Fruit fly (Drosophila melanogaster): ENCODE results near the gene pigeon.

Gene pigeon

dm6 chr2L:19138361-19139041 lies 47.3 kb upstream of the pigeon start (continued):
- TF ChIP-seq Jarid2 (GFP tag; optimal IDR thresholded peaks at IDR 0.05), result no peak
- no peak for TF ChIP-seq yki (optimal IDR thresholded peaks at IDR 0.05)
- TF ChIP-seq jigr1 (GFP tag; IDR thresholded peaks at IDR 0.05), result no peak
- no peak for TF ChIP-seq CG10321 (GFP tag; IDR thresholded peaks at IDR 0.05)
- TF ChIP-seq CG16815 (GFP tag; optimal IDR thresholded peaks at IDR 0.05), result no peak
- no peak for TF ChIP-seq YL-1 (GFP tag; optimal IDR thresholded peaks at IDR 0.05)
- no peak for TF ChIP-seq CG7963 (GFP tag; IDR thresholded peaks at IDR 0.05; ENCODE audit: partially characterized antibody)
- no peak for TF ChIP-seq disco-r (GFP tag; optimal IDR thresholded peaks at IDR 0.05)
- no peak for TF ChIP-seq CG9876 (GFP tag; optimal IDR thresholded peaks at IDR 0.05)
- TF ChIP-seq CG17328 (GFP tag; IDR thresholded peaks at IDR 0.05), result no peak
- no peak for TF ChIP-seq CG5245 (GFP tag; optimal IDR thresholded peaks at IDR 0.05)
- no peak for TF ChIP-seq knrl (GFP tag; IDR thresholded peaks at IDR 0.05; ENCODE audit: partially characterized antibody)
- peak; percentile 14 for TF ChIP-seq CG13894 (tag; optimal IDR thresholded peaks at IDR 0.05)
- peak; percentile 17 for TF ChIP-seq BtbVII (GFP tag; optimal IDR thresholded peaks at IDR 0.05)
- no peak for TF ChIP-seq chif (GFP tag; optimal IDR thresholded peaks at IDR 0.05)
- TF ChIP-seq CG18011 (GFP tag; optimal IDR thresholded peaks at IDR 0.05), result no peak
- TF ChIP-seq esg (GFP tag; conservative IDR thresholded peaks at IDR 0.05), result no peak
- no peak for TF ChIP-seq B-H1 (GFP tag; IDR thresholded peaks at IDR 0.05)
- TF ChIP-seq CG11085 (GFP tag; IDR thresholded peaks at IDR 0.05), result no peak
- TF ChIP-seq pum (GFP tag; optimal IDR thresholded peaks at IDR 0.05), result no peak
- no peak for TF ChIP-seq CG6689 (GFP tag; IDR thresholded peaks at IDR 0.05)
- no peak for TF ChIP-seq CG4820 (GFP tag; optimal IDR thresholded peaks at IDR 0.05)
- TF ChIP-seq CG10462 (GFP tag; optimal IDR thresholded peaks at IDR 0.05), result no peak
- TF ChIP-seq CG7987 (GFP tag; optimal IDR thresholded peaks at IDR 0.05), result no peak
- TF ChIP-seq croc (GFP tag; conservative IDR thresholded peaks at IDR 0.05), result no peak
- TF ChIP-seq fd64A (GFP tag; optimal IDR thresholded peaks at IDR 0.05), result no peak
- no peak for TF ChIP-seq p53 (GFP tag; optimal IDR thresholded peaks at IDR 0.05)
- no peak for TF ChIP-seq bcd (GFP tag; optimal IDR thresholded peaks at IDR 0.05)
- TF ChIP-seq CG3838 (GFP tag; optimal IDR thresholded peaks at IDR 0.05), result no peak
- TF ChIP-seq Dad (GFP tag; optimal IDR thresholded peaks at IDR 0.05), result no peak
- TF ChIP-seq abd-A (tag; optimal IDR thresholded peaks at IDR 0.05), result peak; percentile 57
- no peak for TF ChIP-seq corto (GFP tag; optimal IDR thresholded peaks at IDR 0.05)
- TF ChIP-seq D (optimal IDR thresholded peaks at IDR 0.05), result no peak
- TF ChIP-seq D (GFP tag; optimal IDR thresholded peaks at IDR 0.05), result no peak
- TF ChIP-seq CG10565 (GFP tag; optimal IDR thresholded peaks at IDR 0.05), result no peak
- TF ChIP-seq Eip74EF (GFP tag; optimal IDR thresholded peaks at IDR 0.05), result peak in 1 of 2 experiments; percentile 5
- TF ChIP-seq hth (optimal IDR thresholded peaks at IDR 0.05), result no peak
- no peak for TF ChIP-seq luna (GFP tag; optimal IDR thresholded peaks at IDR 0.05)
- 0 out of 3 replicates have a peak, but pooled peaks have one; percentile 27 for TF ChIP-seq z (GFP tag; IDR thresholded peaks at IDR 0.05)
- no peak for TF ChIP-seq Trl (optimal IDR thresholded peaks at IDR 0.05)
- TF ChIP-seq Trl (GFP tag; optimal IDR thresholded peaks at IDR 0.05), result no peak
- no peak for TF ChIP-seq gro (GFP tag; optimal IDR thresholded peaks at IDR 0.05)
- TF ChIP-seq Ets65A (GFP tag), result no peak
- no peak for TF ChIP-seq Pdp1 (GFP tag; optimal IDR thresholded peaks at IDR 0.05)
- TF ChIP-seq Hr78 (GFP tag; optimal IDR thresholded peaks at IDR 0.05), result no peak
- TF ChIP-seq ci (GFP tag; IDR thresholded peaks at IDR 0.05), result no peak
- no peak for TF ChIP-seq CG6683 (GFP tag; optimal IDR thresholded peaks at IDR 0.05)
- TF ChIP-seq CG8765 (GFP tag; IDR thresholded peaks at IDR 0.05), result no peak
- TF ChIP-seq CG2202 (tag; optimal IDR thresholded peaks at IDR 0.05), result no peak
- TF ChIP-seq crol (GFP tag; IDR thresholded peaks at IDR 0.05), result peak; percentile 58; the same call in 1 of the 2 replicates
- no peak for TF ChIP-seq CG10543 (GFP tag; optimal IDR thresholded peaks at IDR 0.05)
- no peak for TF ChIP-seq ranshi (GFP tag; IDR thresholded peaks at IDR 0.05)
